Worm (Caenorhabditis elegans): ENCODE results near the gene sqt-1.

sqt-1 gene

ce11 chrII:11343300-11343869 lies 5.7 kb upstream of the sqt-1 start, which contains the start of gene lgc-20:
Gene lgc-20 (minus strand): TSS chrII:11343610.
- no peak for TF ChIP-seq attf-3 (GFP tag; conservative IDR thresholded peaks at IDR 0.05)
- TF ChIP-seq unc-62 (GFP tag; optimal IDR thresholded peaks at IDR 0.05): no peak
- TF ChIP-seq ccch-3 (GFP tag; optimal IDR thresholded peaks at IDR 0.05): no peak
- TF ChIP-seq sea-2 (GFP tag; IDR thresholded peaks at IDR 0.05): no peak
- 0 out of 2 replicates have a peak, but pooled peaks have one; percentile 18 for TF ChIP-seq madf-3 (GFP tag; IDR thresholded peaks at IDR 0.05)
- no peak for TF ChIP-seq K12H6.12 (tag; optimal IDR thresholded peaks at IDR 0.05)
- no peak for TF ChIP-seq ceh-27 (GFP tag; optimal IDR thresholded peaks at IDR 0.05)
- no peak for TF ChIP-seq let-526 (GFP tag; IDR thresholded peaks at IDR 0.05)
- TF ChIP-seq C06A6.2 (GFP tag; conservative IDR thresholded peaks at IDR 0.05): no peak
- TF ChIP-seq hsf-1 (GFP tag; IDR thresholded peaks at IDR 0.05): peak; percentile 58; the same call in 1 of the 2 replicates
- TF ChIP-seq ceh-58 (GFP tag; IDR thresholded peaks at IDR 0.05): no peak
- peak; percentile 59; the same call in 1 of the 2 replicates for TF ChIP-seq lin-26 (GFP tag; IDR thresholded peaks at IDR 0.05)
- 0 out of 2 replicates have a peak, but pooled peaks have one; percentile 4 for TF ChIP-seq ceh-91 (GFP tag; IDR thresholded peaks at IDR 0.05)
- no peak for TF ChIP-seq mcd-1 (GFP tag; IDR thresholded peaks at IDR 0.05)
- TF ChIP-seq F37B4.10 (GFP tag; IDR thresholded peaks at IDR 0.05): no peak
- TF ChIP-seq B0019.2 (GFP tag; conservative IDR thresholded peaks at IDR 0.05): no peak
- TF ChIP-seq sptf-2 (GFP tag; optimal IDR thresholded peaks at IDR 0.05): no peak
- TF ChIP-seq cebp-2 (GFP tag; IDR thresholded peaks at IDR 0.05): no peak
- TF ChIP-seq Y67H2A.10 (GFP tag; conservative IDR thresholded peaks at IDR 0.05): no peak

DNA sequence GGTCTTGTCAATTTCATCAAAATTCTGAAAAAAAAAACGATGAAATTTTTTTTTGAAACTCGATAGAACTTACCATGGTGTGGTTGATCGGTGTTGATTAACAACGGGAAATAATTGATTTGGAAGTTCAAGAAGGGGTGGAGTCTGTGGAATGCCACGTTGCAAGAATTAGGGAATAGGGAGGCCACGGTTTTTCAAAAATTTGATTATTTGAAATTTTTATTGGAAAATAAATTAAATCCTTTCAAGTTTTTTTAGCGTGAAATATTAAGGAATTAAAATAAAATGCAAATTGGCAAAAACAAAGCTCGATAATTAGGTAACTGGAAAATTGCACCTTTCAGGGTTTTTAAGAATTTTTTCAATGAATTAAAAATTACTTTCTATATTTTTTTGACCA lies 1.9 kb upstream of the sqt-1 start, which contains the start of gene rmd-3:
Gene rmd-3, minus strand, starts transcription at position 101 of the 400 bp plus-strand sequence.
- TF ChIP-seq F57A8.1 (GFP tag; optimal IDR thresholded peaks at IDR 0.05) (no peak), bed-2 (GFP tag; IDR thresholded peaks at IDR 0.05) (no peak), fkh-3 (tag; optimal IDR thresholded peaks at IDR 0.05) (no peak), K12H6.12 (tag; optimal IDR thresholded peaks at IDR 0.05) (no peak), C06A6.2 (GFP tag; conservative IDR thresholded peaks at IDR 0.05) (no peak), cebp-2 (GFP tag; IDR thresholded peaks at IDR 0.05) (no peak)

DNA sequence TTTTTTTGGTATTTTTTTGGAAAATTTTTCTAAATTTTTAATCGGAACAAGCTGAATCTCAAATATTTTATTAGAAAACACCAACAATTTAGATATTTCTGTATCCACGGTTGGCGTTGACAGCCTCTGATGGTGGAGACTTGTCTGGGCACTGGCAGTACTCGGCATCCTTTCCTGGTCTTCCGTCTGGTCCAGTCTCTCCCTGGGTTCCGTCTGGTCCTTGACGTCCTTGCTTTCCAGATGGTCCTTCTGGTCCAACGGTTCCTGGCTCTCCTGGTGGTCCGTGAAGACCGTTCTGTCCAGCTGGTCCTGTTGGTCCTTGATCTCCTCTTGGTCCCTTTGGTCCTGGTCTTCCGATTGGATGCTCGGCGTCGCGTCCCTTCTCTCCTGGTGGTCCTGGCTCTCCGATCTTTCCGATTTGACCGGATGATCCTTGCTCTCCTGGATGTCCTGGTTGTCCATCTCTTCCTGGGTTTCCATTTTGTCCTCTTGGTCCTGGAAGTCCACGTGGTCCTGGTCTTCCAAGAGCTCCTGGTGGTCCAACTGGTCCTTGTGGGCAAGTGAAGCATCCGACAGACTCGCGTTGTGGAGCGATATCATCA lies 896 bp downstream of the sqt-1 start:
- TF ChIP-seq aptf-3 (GFP tag; IDR thresholded peaks at IDR 0.05) (no peak), nfyb-1 (GFP tag; IDR thresholded peaks at IDR 0.05) (no peak), B0261.1 (tag; optimal IDR thresholded peaks at IDR 0.05) (no peak), snpc-1.3 (tag; optimal IDR thresholded peaks at IDR 0.05; ENCODE audit: insufficient read depth) (no peak), ccch-3 (GFP tag; optimal IDR thresholded peaks at IDR 0.05) (no peak), egrh-3 (GFP tag; IDR thresholded peaks at IDR 0.05) (peak; percentile 8; the same call in 1 of the 2 replicates), zfh-2 (GFP tag; conservative IDR thresholded peaks at IDR 0.05) (peak; percentile 81), hrde-1 (tag; optimal IDR thresholded peaks at IDR 0.05; ENCODE audit: borderline replicate concordance) (no peak), somi-1 (GFP tag; optimal IDR thresholded peaks at IDR 0.05) (no peak), D2030.7 (GFP tag; IDR thresholded peaks at IDR 0.05) (no peak), rpc-1 (optimal IDR thresholded peaks at IDR 0.05) (no peak), rpc-1 (tag; optimal IDR thresholded peaks at IDR 0.05) (no peak), efl-1 (GFP tag; optimal IDR thresholded peaks at IDR 0.05) (no peak), attf-3 (GFP tag; conservative IDR thresholded peaks at IDR 0.05) (no peak), madf-10 (tag; optimal IDR thresholded peaks at IDR 0.05) (no peak), rcor-1 (GFP tag; IDR thresholded peaks at IDR 0.05) (no peak), bed-1 (GFP tag; IDR thresholded peaks at IDR 0.05) (0 out of 2 replicates have a peak, but pooled peaks have one; percentile 20), F55B11.4 (tag; optimal IDR thresholded peaks at IDR 0.05; ENCODE audit: borderline replicate concordance, insufficient read depth) (no peak), attf-6 (GFP tag; IDR thresholded peaks at IDR 0.05) (no peak)

Data from whole organism, young adult.